Worm (Caenorhabditis elegans) whole organism, midembryonic: ENCODE measurements around the gene T10D4.15.
"Not testable (repeated sequence)": the region's sequence is repeated elsewhere in the genome, so short reads cannot be mapped to it uniquely, and the experiment has no call there.

ENCODE experiments used
- T22C8.4 ChIP-seq: fragments of 200-800 bp; sonication (Bioruptor generic); IDR thresholded peaks from 2 replicates; pipeline ENCODE4 v1.3.6; 2022; ENCODE audit warnings: missing genetic modification characterization, missing compliant biosample characterization
- cog-1 ChIP-seq: sonication (generic microtip); optimal IDR thresholded peaks from 2 replicates; lab custom pipeline; 2016; ENCODE audit warnings: missing genetic modification characterization, missing compliant biosample characterization
- flt-1 ChIP-seq: fragments of 200-800 bp; sonication (Bioruptor generic); IDR thresholded peaks from 2 replicates; pipeline ENCODE4 v1.3.6; 2022; ENCODE audit warnings: missing genetic modification characterization, missing compliant biosample characterization
- klf-2 ChIP-seq: fragments of 200-800 bp; sonication (Bioruptor generic); conservative IDR thresholded peaks from 2 replicates; pipeline ENCODE4 v1.3.6; 2022; ENCODE audit warnings: missing genetic modification reagents, missing genetic modification characterization, missing compliant biosample characterization
- med-1 ChIP-seq: sonication (generic microtip); optimal IDR thresholded peaks from 2 replicates; lab custom pipeline; 2017; ENCODE audit warnings: missing genetic modification characterization, mild to moderate bottlenecking, missing compliant biosample characterization, antibody characterized with exemption, missing genetic modification reagents; ENCODE audit not compliant: insufficient read depth
- ref-1 ChIP-seq: fragments of 200-800 bp; sonication (Bioruptor generic); conservative IDR thresholded peaks from 2 replicates; pipeline ENCODE4 v1.3.6; 2022; ENCODE audit warnings: missing genetic modification reagents, missing genetic modification characterization, missing compliant biosample characterization
- tab-1 ChIP-seq: fragments of 200-800 bp; sonication (Bioruptor generic); IDR thresholded peaks from 2 replicates; pipeline ENCODE4 v1.3.6; 2022; ENCODE audit warnings: missing genetic modification characterization, missing compliant biosample characterization
- ztf-23 ChIP-seq: fragments of 200-800 bp; sonication (Bioruptor generic); IDR thresholded peaks from 2 replicates; pipeline ENCODE4 v1.3.6; 2022; ENCODE audit warnings: missing genetic modification reagents, missing genetic modification characterization, missing compliant biosample characterization
- ztf-29 ChIP-seq: fragments of 200-800 bp; sonication (Bioruptor generic); IDR thresholded peaks from 2 replicates; pipeline ENCODE4 v1.3.6; 2022; ENCODE audit warnings: missing genetic modification reagents, missing genetic modification characterization, missing compliant biosample characterization

T10D4.15 gene

DNA sequence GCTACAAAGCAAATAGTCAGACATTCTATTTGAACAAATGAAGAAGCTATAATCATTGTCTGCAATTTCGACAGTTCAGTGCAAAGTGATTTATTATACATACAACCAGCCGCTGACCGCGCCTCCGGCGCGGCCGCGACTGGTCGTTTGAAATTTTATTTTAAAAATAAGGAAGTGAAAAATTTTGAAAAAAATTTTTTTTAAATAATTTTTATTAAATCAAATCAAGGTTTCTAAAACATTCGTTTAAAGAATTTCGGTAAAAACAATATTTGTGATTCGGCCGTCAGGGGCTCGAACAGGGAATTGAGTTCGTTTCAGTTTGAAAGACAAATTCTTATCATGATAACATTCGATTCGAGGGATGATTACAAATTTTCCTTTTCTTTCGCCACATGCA is 26.2 kb downstream of the T10D4.15 start, which contains the start of gene Y27F2A.10:
TSS of gene Y27F2A.10 (minus strand) at position 101 of the 400 bp plus-strand sequence.
- TF ChIP-seq T22C8.4 (GFP tag; lab: Robert Waterston, UW): no peak
- TF ChIP-seq flt-1 (GFP tag; lab: Robert Waterston, UW): no peak

DNA sequence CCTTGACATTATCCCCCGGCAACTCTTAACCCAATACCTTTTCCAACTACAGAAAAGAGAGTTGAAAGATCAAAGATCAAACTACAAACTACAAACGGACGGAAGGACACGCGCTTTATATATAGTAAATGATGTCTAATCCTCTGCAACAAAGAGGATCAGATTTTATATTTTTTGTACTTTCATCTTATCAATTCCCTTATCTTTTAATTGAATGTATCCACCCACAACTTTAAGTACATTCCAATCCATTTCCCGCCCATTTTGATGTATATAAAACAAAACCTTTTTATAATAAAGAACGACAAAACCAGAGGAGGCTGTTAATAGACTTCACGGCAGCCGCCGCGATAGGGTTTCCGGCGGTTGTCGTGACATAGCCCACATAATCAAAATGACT is 31.7 kb downstream of the T10D4.15 start, which contains the start of gene sri-40:
TSS of gene sri-40 (plus strand) at position 301 of the 400 bp plus-strand sequence.
- not testable (repeated sequence) for TF ChIP-seq flt-1, tab-1, ztf-29 (GFP tag; lab: Robert Waterston, UW)

- TF ChIP-seq T22C8.4 (GFP tag; lab: Robert Waterston, UW); ztf-29 (GFP tag; lab: Robert Waterston, UW); med-1: not testable (repeated sequence)
Observed at ce11 chrII:3183300-3183840, 37.4 kb downstream of the T10D4.15 start, which contains the start of the genes Y27F2A.6 and Y27F2A.8. Gene Y27F2A.6, minus strand, starts transcription at chrII:3183400. Gene Y27F2A.8, plus strand, starts transcription at chrII:3183790.

DNA sequence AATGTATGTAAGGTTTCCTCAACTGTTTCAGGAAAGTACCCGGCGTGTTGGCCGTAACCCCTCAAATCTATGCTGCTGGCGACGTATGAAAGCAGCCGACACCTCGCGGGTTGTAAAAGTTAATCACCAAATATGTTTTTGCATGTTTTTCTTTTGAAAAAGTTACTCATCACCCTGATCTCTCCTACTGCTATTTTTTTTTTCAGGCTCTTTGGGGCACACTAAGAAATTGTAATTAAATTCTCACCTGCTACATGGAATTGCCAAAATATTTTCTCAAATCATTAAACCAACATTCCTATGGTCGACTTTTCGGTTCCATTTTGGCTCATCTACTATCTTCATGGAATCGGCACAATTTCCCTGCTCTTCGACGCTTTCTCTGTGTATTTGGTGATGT is 38.9 kb downstream of the T10D4.15 start, which contains the start of gene sri-78:
TSS of gene sri-78 (plus strand) at position 301 of the 400 bp plus-strand sequence.
- not testable (repeated sequence) for TF ChIP-seq tab-1 (GFP tag; lab: Robert Waterston, UW); flt-1 (GFP tag; lab: Robert Waterston, UW); med-1

- TF ChIP-seq med-1: no peak
- no peak for TF ChIP-seq flt-1 (GFP tag; lab: Robert Waterston, UW)
- TF ChIP-seq ref-1: no peak
- TF ChIP-seq T22C8.4 (GFP tag; lab: Robert Waterston, UW): no peak
- no peak for TF ChIP-seq cog-1
- TF ChIP-seq ztf-29 (GFP tag; lab: Robert Waterston, UW): no peak
- no peak for TF ChIP-seq ztf-23
- no peak for TF ChIP-seq tab-1 (GFP tag; lab: Robert Waterston, UW)
- TF ChIP-seq klf-2 (GFP tag; lab: Robert Waterston, UW): no peak
Observed at ce11 chrII:3185848-3186247, 39.9 kb downstream of the T10D4.15 start.

- not testable (repeated sequence) for TF ChIP-seq ztf-29 (GFP tag; lab: Robert Waterston, UW); cog-1; flt-1 (GFP tag; lab: Robert Waterston, UW)
Observed at ce11 chrII:3189038-3189437, 43.1 kb downstream of the T10D4.15 start, which contains the start of gene Y27F2A.11. Gene Y27F2A.11, plus strand, starts transcription at chrII:3189338.

DNA sequence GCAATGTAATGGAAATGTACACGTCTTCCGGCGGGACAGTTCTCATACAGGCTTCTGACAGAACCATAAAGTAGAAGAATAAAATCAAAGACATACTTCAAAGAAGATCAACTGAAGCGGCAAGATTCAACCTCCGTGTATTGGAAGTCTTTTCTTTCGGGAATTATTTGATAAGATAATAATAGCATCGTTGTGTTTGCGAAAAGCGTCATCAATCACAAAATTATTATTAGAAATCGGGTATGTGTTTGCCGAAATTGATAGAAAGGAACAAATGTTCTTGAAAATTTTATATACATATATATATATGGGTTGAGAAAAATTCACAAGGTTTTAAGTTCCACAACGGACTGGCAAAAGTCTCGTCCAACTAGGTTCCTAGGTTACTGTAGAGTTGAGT is 45.6 kb downstream of the T10D4.15 start, which contains the start of gene Y27F2A.9:
TSS of gene Y27F2A.9 (minus strand) at position 101 of the 400 bp plus-strand sequence.
- not testable (repeated sequence) for TF ChIP-seq ztf-23; ztf-29 (GFP tag; lab: Robert Waterston, UW); tab-1 (GFP tag; lab: Robert Waterston, UW)

DNA sequence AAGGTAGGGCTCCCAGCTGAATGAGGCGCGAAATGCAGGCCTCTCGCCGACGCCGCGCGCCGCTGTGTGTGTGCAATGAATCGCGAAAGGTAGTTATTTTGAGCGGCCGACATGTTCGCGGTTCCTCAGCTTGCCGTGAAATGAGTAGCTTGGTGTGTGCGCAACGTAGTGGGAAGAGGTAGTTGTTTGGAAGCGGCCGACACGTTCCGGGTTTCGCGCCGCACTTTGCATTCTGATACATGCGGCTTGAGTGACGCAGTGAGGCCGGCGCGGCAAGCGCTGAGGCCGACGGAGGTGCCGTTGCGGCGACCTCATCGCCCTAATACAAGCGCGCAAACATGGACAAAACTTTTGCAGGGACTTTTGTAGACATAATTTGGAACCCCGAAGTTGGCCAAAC is 49.8 kb downstream of the T10D4.15 start:
- TF ChIP-seq ztf-29 (GFP tag; lab: Robert Waterston, UW): no peak
- no peak for TF ChIP-seq med-1
- TF ChIP-seq tab-1 (GFP tag; lab: Robert Waterston, UW): no peak
- TF ChIP-seq T22C8.4 (GFP tag; lab: Robert Waterston, UW): no peak
- no peak for TF ChIP-seq ref-1
- no peak for TF ChIP-seq ztf-23
- TF ChIP-seq klf-2 (GFP tag; lab: Robert Waterston, UW): no peak
- TF ChIP-seq cog-1: no peak
- TF ChIP-seq flt-1 (GFP tag; lab: Robert Waterston, UW): no peak

ce11 chrII:3196966-3197365 is 51.0 kb downstream of the T10D4.15 start, which contains the start of gene gcy-15:
Gene gcy-15, minus strand, starts transcription at chrII:3197066.
- TF ChIP-seq ref-1: no peak
- no peak for TF ChIP-seq med-1
- no peak for TF ChIP-seq cog-1
- TF ChIP-seq flt-1 (GFP tag; lab: Robert Waterston, UW): no peak
- no peak for TF ChIP-seq ztf-23
- no peak for TF ChIP-seq T22C8.4 (GFP tag; lab: Robert Waterston, UW)
- TF ChIP-seq klf-2 (GFP tag; lab: Robert Waterston, UW): no peak
- no peak for TF ChIP-seq tab-1 (GFP tag; lab: Robert Waterston, UW)
- no peak for TF ChIP-seq ztf-29 (GFP tag; lab: Robert Waterston, UW)
